Fruit fly (Drosophila melanogaster) whole organism: ENCODE results near the gene Spt7.

Experiments
- CG8478 ChIP-seq: fragments of >200 bp; optimal IDR thresholded peaks from 2 replicates; lab custom pipeline; 2018; ENCODE audit warnings: inconsistent platforms
- Dll ChIP-seq: fragments of >200 bp; optimal IDR thresholded peaks from 2 replicates; lab custom pipeline; 2017
- EcR ChIP-seq, 2 experiments: fragments of >200 bp; optimal IDR thresholded peaks; 2 replicates each; lab custom pipeline; 2017; ENCODE audit warnings: missing biosample characterization in 2 of 2, missing genetic modification characterization in 2 of 2, missing genetic modification reagents in 2 of 2
- pan ChIP-seq: fragments of >200 bp; optimal IDR thresholded peaks from 2 replicates; lab custom pipeline; 2017
- psq ChIP-seq: fragments of >200 bp; optimal IDR thresholded peaks from 2 replicates; lab custom pipeline; 2017
- usp ChIP-seq: fragments of >200 bp; optimal IDR thresholded peaks from 2 replicates; lab custom pipeline; 2017; ENCODE audit warnings: missing biosample characterization, missing genetic modification characterization, mixed read lengths

Gene Spt7

DNA sequence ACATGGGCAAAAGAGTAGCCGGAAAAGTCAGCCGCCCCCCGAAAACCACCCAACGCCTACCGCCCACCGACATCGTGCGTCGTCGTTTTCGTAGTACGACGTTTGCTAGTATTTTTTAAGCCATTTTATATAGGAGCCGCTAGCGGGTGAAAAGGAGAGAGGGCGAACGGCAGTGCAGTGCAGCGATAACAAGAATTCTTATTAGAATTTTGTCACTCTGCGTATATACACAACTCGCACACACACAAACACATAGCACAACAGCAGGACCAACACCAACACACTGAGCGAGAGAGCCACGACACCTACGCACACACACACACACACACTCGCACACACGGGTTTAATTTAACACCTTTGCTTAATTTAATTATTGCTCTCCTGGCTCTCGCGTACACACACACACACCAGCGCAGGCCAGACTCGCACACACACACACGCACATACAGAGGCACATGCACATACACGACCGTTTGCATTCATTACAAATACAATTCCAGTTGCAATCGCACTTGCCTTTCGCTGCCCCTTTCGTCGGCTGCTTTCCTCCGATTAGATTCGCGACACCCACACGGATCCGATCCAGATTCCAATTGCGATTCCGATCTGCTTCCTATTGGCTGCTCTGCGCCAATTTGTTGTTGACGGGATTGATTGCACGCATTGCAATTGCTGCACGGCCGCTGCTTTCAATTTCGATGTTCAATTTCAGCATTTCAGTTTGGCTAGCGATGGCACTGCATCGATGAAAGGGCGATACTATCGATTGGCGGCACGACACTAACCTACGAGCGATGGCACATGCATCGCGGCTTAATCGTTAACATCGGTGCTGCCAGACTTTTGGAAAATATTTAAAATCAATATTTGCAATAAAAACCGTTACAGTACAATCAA is 23.2 kb upstream of the Spt7 start, which contains the start of gene Socs16D:
Gene Socs16D (minus strand): TSS at position 758 of the 897 bp plus-strand sequence.
- TF ChIP-seq CG8478, result peak; percentile 80
- TF ChIP-seq psq, result no peak
- no peak for TF ChIP-seq usp (GFP tag; lab: Kevin White, UChicago)
- TF ChIP-seq pan, result no peak
- TF ChIP-seq Dll (lab: Kevin White, UChicago), result peak; percentile 81
- no peak for TF ChIP-seq EcR (GFP tag; optimal IDR thresholded peaks at IDR 0.05; lab: Kevin White, UChicago)

DNA sequence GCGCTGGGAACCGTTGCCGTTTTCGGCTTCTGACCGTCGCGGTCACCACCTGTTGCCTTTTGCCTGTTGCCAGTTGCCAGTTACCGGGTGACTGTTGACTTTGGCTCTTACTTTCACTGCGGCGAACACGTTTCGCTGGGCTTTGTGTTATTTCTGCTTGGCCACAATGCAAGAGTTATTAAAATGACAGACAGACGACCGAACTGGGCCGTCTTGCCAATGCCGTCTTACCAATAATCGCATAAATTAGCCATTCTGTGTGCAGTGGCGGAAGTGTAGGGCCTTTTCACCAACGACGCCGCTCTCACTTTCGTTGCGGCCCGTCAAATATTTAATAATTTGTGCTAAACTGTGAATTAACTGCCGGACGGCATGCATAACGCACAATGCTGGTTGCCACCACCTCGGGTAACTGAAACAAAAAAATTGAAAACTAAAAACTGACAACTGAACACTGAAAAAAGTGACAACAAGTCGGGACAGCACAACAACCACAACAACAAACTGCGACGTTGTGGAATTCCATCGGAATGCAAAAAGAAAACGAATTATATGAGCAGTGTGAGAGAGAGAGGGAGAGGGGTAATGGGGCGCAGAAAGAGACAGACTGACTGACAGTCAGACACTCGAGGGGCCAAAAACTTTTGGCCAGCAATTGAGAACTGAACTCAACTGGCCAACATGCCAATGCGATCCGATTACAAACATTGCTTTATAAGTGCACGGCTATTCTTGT is 21.8 kb upstream of the Spt7 start:
- no peak for TF ChIP-seq CG8478
- TF ChIP-seq usp (GFP tag; lab: Kevin White, UChicago), result no peak
- no peak for TF ChIP-seq Dll (lab: Kevin White, UChicago)
- TF ChIP-seq psq, result no peak
- no peak for TF ChIP-seq EcR (GFP tag; optimal IDR thresholded peaks at IDR 0.05; lab: Kevin White, UChicago)
- no peak for TF ChIP-seq pan

DNA sequence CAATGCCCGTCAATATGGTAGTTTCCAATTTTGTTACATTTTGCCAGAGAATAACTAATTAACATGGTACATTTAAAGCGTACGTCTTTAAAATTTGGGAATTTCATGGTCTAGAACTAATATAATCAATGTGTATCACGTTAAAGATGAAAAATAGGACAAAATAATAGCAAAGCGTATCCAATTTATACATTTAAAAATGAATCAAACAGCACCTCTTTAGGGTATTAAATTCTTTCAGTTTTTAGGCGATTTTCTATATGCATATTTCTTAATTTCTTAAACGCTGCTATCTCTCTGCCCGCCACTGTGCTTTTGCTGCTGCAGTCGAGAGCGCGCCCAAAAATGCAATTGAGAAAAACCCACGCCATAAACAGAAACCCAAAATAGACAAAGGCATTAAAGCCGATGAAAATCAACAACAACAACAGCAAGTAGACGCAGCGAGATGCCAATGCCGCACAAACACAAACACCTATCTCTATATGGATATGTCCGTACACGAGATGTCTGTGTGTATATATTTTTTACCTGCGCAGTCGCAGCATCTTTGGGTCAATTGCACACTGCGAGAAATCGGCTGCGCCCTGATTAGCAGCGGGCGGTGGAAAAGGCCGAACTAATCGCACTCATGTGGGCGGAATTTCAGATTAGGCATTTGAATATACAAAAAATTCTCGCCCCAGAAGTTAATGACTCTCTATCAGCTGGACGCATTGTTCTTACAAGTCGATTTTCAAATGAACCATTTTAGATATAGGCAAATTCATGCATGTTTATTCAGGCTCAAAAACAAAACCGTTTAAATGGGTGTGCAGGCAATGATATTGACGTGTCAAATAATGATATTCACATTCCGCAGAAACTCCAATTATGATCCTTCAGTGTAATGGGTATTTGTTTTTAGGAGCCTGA is 20.9 kb upstream of the Spt7 start:
- TF ChIP-seq EcR (GFP tag; optimal IDR thresholded peaks at IDR 0.05; lab: Kevin White, UChicago), result no peak
- TF ChIP-seq psq, result no peak
- no peak for TF ChIP-seq pan
- no peak for TF ChIP-seq usp (GFP tag; lab: Kevin White, UChicago)
- no peak for TF ChIP-seq Dll (lab: Kevin White, UChicago)
- no peak for TF ChIP-seq CG8478

DNA sequence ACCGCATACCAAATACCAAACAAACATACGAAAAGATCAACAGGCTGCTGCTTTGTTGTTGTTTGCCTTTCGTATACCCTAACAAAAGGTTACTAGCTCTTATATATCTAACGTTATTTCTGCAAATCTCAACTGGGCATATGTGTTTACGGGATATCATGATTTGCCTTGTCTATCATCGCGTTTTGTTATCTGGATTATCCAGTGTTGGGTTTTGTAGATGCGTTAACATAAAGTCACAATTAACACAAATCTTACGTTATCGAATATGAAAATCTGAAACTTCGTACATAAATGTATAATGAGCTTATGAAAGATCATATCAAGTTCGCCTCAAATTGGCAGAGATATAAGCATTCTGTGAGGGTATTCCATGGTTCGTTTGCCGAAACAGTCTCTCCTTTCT is 20.0 kb upstream of the Spt7 start:
- TF ChIP-seq CG8478, result no peak
- no peak for TF ChIP-seq EcR (GFP tag; optimal IDR thresholded peaks at IDR 0.05; lab: Kevin White, UChicago)
- no peak for TF ChIP-seq Dll (lab: Kevin White, UChicago)
- TF ChIP-seq psq, result no peak
- TF ChIP-seq usp (GFP tag; lab: Kevin White, UChicago), result no peak
- TF ChIP-seq pan, result no peak

DNA sequence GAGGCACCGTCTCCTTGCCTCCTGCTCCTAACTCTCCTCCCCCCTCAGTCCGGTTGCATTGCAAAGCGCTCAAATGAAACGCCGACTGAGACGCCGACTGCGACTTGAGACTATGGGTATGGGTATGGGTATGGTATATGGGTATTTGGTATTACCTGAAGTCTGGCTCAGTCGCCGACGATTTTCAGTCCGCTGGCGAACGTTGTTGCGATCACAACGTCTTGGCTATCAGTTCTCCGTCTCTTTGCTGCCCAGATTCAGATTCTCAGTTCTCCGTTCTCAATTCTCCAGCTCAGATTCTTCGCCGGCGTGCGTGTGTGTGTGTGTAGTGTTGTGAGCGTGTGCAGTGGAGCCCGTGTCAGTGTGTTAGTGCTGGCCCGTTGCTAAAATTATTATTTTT is 19.6 kb upstream of the Spt7 start, which contains the start of gene CG6398:
Gene CG6398 (plus strand): TSS at position 185 of the 400 bp plus-strand sequence.
- TF ChIP-seq CG8478 (no peak), pan (no peak), EcR (GFP tag; optimal IDR thresholded peaks at IDR 0.05; lab: Kevin White, UChicago) (no peak), usp (GFP tag; lab: Kevin White, UChicago) (no peak), psq (no peak), Dll (lab: Kevin White, UChicago) (no peak)

DNA sequence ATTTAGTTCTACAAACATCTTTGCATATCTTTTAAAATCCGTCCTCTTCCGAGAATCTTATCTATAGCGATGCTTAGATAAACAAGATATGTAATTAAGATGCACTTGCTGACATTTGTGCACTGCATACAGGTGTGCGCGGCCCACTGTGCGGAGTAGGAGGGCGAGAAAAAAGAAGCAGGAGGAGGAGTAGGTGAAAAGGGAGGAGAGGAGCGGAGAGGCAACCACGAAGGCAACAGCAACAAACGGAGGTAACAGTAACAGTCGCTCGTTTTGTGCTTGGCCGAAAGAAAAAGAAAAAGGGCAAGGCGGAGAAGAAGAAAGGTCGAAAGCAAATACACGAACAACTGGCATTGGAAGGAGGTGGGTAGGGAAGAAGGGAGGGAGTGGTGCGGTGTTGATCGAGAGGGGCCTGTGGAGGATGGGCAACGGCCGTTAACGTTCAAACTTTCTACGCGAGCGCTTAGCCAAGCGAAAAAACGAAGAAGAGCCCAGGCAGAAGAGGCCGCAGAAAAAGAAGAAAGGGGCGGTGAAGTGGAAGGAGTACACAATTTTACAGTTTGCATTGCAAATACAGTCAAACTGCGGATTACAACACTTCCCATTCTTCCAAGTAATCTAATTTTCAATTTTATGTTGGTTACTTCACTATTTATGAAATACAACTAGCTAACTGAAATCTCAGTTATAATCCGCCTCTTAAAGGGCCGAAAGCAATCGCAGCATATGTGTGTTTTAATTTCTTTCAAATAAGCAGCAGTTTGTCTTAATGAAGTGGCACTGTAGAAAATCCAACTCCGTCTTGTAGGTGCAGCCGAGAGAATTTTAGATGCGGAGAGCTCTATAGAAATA is 17.9 kb upstream of the Spt7 start:
- TF ChIP-seq Dll (lab: Kevin White, UChicago) (no peak), usp (GFP tag; lab: Kevin White, UChicago) (no peak), EcR (GFP tag; optimal IDR thresholded peaks at IDR 0.05; lab: Kevin White, UChicago) (no peak), CG8478 (no peak), pan (no peak), psq (no peak)

DNA sequence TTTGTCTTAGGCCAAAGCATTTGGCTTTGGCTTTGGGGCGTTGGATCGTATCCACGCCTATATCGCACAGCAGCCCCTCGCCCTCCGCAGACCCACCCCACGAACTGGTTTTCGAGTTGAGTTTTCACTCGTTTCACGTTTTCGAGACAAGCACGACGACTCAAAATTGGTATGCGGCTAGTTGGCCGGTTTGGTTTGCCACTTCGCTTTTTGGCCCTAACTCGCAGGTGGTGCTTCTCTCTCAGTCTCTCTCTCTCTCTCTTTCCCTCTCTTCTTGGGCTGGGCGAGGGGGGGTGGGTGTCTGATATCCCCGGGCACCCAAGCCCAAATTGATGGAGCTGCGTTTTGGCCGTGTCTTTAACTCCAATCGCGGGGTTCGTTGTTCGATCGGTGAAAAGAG is 16.3 kb upstream of the Spt7 start:
- TF ChIP-seq EcR (GFP tag; optimal IDR thresholded peaks at IDR 0.05; lab: Kevin White, UChicago), result peak in 1 of 2 experiments; percentile 5
- TF ChIP-seq Dll (lab: Kevin White, UChicago), result no peak

DNA sequence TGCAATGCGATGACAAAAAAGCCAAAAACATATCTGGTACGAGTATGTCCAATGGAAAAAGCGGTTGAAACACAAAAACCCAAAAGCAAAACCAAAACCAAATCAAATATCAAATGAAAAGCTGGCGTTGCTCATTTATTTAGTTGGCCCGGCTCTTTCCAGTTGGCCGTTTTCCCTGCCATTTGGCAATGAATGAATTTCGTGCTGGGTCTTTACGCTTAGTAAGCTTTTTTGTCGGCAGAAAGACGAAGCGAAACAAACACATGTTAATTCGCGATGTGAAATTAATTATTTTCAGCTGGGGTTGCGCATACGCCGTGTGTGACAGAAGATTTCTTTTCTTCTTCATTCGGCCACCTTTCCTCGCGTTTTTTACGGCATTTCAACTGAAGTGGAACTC is 15.5 kb upstream of the Spt7 start:
- TF ChIP-seq CG8478 (no peak), usp (GFP tag; lab: Kevin White, UChicago) (no peak), pan (no peak), psq (no peak), EcR (GFP tag; optimal IDR thresholded peaks at IDR 0.05; lab: Kevin White, UChicago) (no peak), Dll (lab: Kevin White, UChicago) (no peak)

DNA sequence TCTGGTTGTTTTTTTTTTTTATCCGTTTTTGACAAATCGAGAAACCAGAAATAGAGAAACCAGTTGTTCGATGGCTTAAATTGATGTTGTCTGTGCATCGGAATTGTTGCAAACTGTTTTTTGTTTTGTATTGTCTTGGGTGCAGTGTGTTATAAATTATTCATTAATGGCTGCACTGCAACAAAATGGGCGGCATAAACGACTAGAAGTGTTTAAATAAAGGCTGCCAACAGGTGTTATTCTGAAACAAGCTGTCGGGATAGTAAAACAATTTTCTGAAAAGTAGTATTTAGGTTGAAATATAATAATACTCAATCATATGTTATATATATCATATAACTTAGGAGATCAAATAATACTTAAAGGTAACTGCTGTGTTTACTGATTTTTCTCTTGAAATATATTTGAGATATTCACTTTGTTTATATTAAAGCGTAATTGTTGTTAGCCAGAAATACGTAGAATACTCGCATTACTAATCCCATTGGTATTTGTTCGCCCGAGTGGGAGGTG is 13.8 kb upstream of the Spt7 start:
- TF ChIP-seq pan, result no peak

DNA sequence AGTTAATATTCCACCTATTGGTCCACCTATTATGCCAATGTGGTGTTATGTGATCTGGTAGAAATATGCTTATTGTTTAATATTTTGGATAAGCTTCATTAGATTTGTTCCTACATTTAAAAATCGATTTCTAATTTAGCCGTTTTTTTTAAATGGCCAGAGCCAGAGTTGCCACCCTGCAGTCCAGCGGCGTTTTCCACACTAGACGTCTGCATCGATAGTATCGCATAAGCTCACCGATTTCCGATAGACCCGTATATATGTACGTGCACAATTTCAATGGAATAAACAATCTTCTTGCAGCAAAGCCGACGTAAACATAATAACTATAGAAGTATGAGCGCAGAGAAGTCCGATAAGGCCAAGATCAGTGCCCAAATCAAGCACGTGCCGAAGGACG is 8.3 kb upstream of the Spt7 start, which contains the start of gene Taf9:
Gene Taf9 (plus strand): TSS at position 239 of the 400 bp plus-strand sequence.
- TF ChIP-seq pan (no peak), EcR (GFP tag; optimal IDR thresholded peaks at IDR 0.05; lab: Kevin White, UChicago) (no peak), psq (no peak), usp (GFP tag; lab: Kevin White, UChicago) (no peak), CG8478 (no peak), Dll (lab: Kevin White, UChicago) (no peak)

DNA sequence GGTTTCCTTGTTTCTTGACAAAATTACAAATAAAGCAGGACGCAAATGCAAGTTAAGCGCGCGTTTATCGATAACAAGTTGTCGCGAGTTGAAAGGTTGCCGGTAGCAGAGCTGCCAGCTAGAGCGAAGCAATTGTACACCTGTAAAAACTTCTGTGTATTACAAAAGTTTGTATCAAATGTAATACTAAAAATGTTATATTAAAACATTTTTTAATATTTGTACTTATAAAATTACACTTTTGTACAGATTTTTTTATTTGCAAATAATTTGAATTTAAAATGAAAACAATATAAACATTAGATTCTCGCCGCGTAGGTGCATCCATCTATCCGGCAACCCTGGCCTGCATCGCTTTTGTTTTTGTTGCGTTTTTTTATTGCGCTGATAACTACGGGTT is 5.6 kb upstream of the Spt7 start, which contains the start of the genes CG8142 and Ucp4A:
Gene CG8142 (minus strand): TSS at position 82 of the 400 bp plus-strand sequence.
Gene Ucp4A (plus strand): TSS at position 327 of the 400 bp plus-strand sequence.
- TF ChIP-seq CG8478, result no peak
- no peak for TF ChIP-seq EcR (GFP tag; optimal IDR thresholded peaks at IDR 0.05; lab: Kevin White, UChicago)
- TF ChIP-seq Dll (lab: Kevin White, UChicago), result no peak
- TF ChIP-seq psq, result no peak
- TF ChIP-seq usp (GFP tag; lab: Kevin White, UChicago), result no peak
- no peak for TF ChIP-seq pan
